Worm (Caenorhabditis elegans): ENCODE measurements around the gene cutl-21.

- TF ChIP-seq pqm-1 (tag; optimal IDR thresholded peaks at IDR 0.05), result no peak
- TF ChIP-seq ceh-24 (tag; optimal IDR thresholded peaks at IDR 0.05), result no peak
- peak; percentile 46 for TF ChIP-seq nfya-1 (tag; optimal IDR thresholded peaks at IDR 0.05)
- no peak for TF ChIP-seq ceh-6 (GFP tag; optimal IDR thresholded peaks at IDR 0.05)
Observed at ce11 chrX:974499-975235, 29.5 kb upstream of the cutl-21 start, which contains the start of gene vps-45.
